Fruit fly (Drosophila melanogaster): Measurements from ENCODE around the gene Vap33.
A peak's percentile ranks its signal among the peaks of the same experiment; 100 is the strongest.

Gene Vap33

DNA sequence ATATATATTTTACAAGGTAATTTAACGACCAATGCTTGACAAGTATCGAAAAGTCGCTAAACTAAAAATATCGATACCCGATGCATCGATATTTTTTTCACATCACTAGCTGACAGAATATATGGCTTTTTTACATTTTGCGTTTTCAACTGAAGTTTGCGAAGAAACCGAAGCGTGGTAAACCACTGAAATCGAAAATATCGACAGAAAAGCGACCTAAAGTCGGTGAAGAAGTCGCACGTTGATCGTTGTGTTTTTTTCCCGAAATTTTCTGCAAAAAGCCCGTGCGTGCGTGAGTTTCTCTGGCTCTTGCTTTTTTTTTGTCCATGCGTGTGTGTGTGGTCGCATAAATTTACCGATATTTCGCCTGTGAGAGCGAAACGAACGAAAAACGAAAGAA is at the start of gene Vap33:
Gene Vap33, plus strand, starts transcription at position 87 of the 400 bp plus-strand sequence.
- TF ChIP-seq CG7045 (GFP tag; optimal IDR thresholded peaks at IDR 0.05), result no peak
- no peak for TF ChIP-seq cic (GFP tag; optimal IDR thresholded peaks at IDR 0.05)
- TF ChIP-seq CG5204 (GFP tag; optimal IDR thresholded peaks at IDR 0.05), result no peak
- TF ChIP-seq Mnt (GFP tag; optimal IDR thresholded peaks at IDR 0.05), result no peak
- no peak for TF ChIP-seq CG33017 (tag; optimal IDR thresholded peaks at IDR 0.05)
- TF ChIP-seq ovo (GFP tag; optimal IDR thresholded peaks at IDR 0.05), result no peak
- no peak for TF ChIP-seq CG1620 (GFP tag; optimal IDR thresholded peaks at IDR 0.05)
- TF ChIP-seq Hr96 (GFP tag; optimal IDR thresholded peaks at IDR 0.05), result no peak
- TF ChIP-seq kay (GFP tag; ENCODE audit: borderline replicate concordance), result no peak
- no peak for TF ChIP-seq Clk (GFP tag; optimal IDR thresholded peaks at IDR 0.05)
- no peak for TF ChIP-seq cnc (optimal IDR thresholded peaks at IDR 0.05)
- TF ChIP-seq CG11617 (GFP tag; optimal IDR thresholded peaks at IDR 0.05), result no peak
- no peak for TF ChIP-seq CG12768 (GFP tag; optimal IDR thresholded peaks at IDR 0.05)
- TF ChIP-seq CG7101 (tag; optimal IDR thresholded peaks at IDR 0.05), result no peak
- TF ChIP-seq pad (GFP tag; optimal IDR thresholded peaks at IDR 0.05), result no peak

DNA sequence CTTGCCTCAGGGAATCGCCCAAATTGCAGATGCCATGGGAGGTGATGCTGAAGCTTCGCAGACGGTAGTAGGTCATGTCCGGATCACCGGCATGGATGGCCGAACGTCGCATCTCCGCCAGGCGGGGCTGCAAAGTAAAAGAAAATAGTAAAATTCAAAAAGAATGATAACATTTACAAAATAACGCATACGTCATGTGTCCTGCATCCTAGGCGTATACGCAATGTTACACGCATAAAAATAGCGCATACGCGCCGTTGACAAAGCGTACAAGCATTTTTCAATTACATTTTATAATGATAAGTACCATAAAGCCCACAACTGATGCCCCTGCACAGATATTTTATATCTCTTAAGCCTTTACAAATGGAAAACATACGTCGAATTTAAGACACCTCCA is 46.8 kb upstream of the Vap33 start:
- TF ChIP-seq CG7101 (tag; optimal IDR thresholded peaks at IDR 0.05) (no peak), pad (GFP tag; optimal IDR thresholded peaks at IDR 0.05) (no peak), CG7045 (GFP tag; optimal IDR thresholded peaks at IDR 0.05) (no peak), Clk (GFP tag; optimal IDR thresholded peaks at IDR 0.05) (no peak), CG5204 (GFP tag; optimal IDR thresholded peaks at IDR 0.05) (no peak), Crg-1 (GFP tag; optimal IDR thresholded peaks at IDR 0.05) (no peak), cic (GFP tag; optimal IDR thresholded peaks at IDR 0.05) (no peak), Hr96 (GFP tag; optimal IDR thresholded peaks at IDR 0.05) (no peak), bab1 (GFP tag; optimal IDR thresholded peaks at IDR 0.05) (no peak), toe (GFP tag; optimal IDR thresholded peaks at IDR 0.05) (no peak)

DNA sequence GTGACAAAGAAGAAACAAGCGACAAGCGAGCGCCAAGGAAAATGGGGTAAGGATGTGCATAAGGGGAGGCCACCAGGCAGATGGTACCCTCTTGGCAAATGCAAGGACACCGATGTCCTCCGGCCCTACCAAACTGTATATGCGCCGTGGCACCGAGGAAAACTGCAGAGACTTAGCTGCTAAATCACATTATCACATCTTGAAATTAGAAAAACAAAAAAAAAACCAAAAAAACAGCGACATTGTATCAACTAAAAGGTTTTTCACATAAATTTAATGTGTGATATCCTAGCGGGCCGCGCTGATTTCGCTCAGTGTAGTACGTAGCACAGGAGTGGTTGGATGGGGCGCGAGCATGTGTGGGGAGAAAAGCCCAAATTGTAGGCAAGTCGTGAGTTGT is 20.3 kb upstream of the Vap33 start:
- no peak for TF ChIP-seq cic (GFP tag; optimal IDR thresholded peaks at IDR 0.05)
- no peak for TF ChIP-seq pad (GFP tag; optimal IDR thresholded peaks at IDR 0.05)
- no peak for TF ChIP-seq tj (GFP tag; optimal IDR thresholded peaks at IDR 0.05)
- TF ChIP-seq CG11617 (GFP tag; optimal IDR thresholded peaks at IDR 0.05), result no peak
- no peak for TF ChIP-seq kay (GFP tag; ENCODE audit: borderline replicate concordance)
- TF ChIP-seq CG33017 (tag; optimal IDR thresholded peaks at IDR 0.05), result no peak
- TF ChIP-seq CG7101 (tag; optimal IDR thresholded peaks at IDR 0.05), result no peak

DNA sequence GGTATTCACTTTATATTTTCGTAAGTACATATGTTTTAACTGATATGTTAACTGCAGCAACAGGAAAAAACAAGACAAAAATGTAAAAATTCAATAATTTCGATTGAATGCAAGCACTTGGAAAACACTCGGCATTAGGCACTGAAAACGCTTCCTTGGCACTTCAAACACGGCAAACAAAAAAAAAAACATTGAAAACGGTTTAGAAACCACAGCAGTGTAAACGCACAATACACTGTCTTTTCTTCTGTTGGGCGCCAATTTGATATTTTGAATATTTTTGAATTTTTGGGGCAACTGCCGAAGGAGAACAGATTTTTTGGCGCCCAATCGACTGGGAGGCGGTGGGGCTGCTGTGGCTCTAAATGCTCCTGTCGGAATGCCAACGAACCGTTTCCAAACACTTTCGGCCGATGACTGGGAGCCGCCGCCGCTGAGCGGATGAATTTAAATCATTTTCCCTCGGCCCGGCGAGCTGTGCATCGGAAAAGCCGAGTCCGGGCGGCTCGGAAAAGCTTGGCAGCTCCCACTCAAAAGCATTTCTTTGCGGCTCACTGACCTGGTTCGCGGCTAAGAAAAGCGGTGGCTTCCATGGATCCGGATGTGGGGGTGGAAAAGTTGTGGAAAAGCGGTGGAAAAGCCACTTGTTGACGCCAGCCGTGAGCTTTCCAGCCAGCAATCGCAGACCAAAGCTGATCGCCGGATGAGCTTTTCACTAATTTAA is 18.1 kb upstream of the Vap33 start, which contains the start of gene CG42541:
Gene CG42541, minus strand, starts transcription at position 51 of the 724 bp plus-strand sequence.
- TF ChIP-seq Mnt (GFP tag; optimal IDR thresholded peaks at IDR 0.05), result no peak
- no peak for TF ChIP-seq bab1 (GFP tag; optimal IDR thresholded peaks at IDR 0.05)
- no peak for TF ChIP-seq CG7101 (tag; optimal IDR thresholded peaks at IDR 0.05)
- TF ChIP-seq CG12768 (GFP tag; optimal IDR thresholded peaks at IDR 0.05), result no peak
- no peak for TF ChIP-seq cic (GFP tag; optimal IDR thresholded peaks at IDR 0.05)
- TF ChIP-seq Crg-1 (GFP tag; optimal IDR thresholded peaks at IDR 0.05), result no peak
- TF ChIP-seq tj (GFP tag; optimal IDR thresholded peaks at IDR 0.05), result no peak
- no peak for TF ChIP-seq toe (GFP tag; optimal IDR thresholded peaks at IDR 0.05)
- no peak for TF ChIP-seq ovo (GFP tag; optimal IDR thresholded peaks at IDR 0.05)
- no peak for TF ChIP-seq kay (GFP tag; ENCODE audit: borderline replicate concordance)
- TF ChIP-seq CG14711 (tag; optimal IDR thresholded peaks at IDR 0.05), result no peak
- TF ChIP-seq CG1620 (GFP tag; optimal IDR thresholded peaks at IDR 0.05), result no peak
- TF ChIP-seq pad (GFP tag; optimal IDR thresholded peaks at IDR 0.05), result no peak
- TF ChIP-seq Clk (GFP tag; optimal IDR thresholded peaks at IDR 0.05), result no peak
- no peak for TF ChIP-seq CG11617 (GFP tag; optimal IDR thresholded peaks at IDR 0.05)

- TF ChIP-seq ovo (GFP tag; optimal IDR thresholded peaks at IDR 0.05), result no peak
- no peak for TF ChIP-seq toe (GFP tag; optimal IDR thresholded peaks at IDR 0.05)
- TF ChIP-seq cnc (optimal IDR thresholded peaks at IDR 0.05), result no peak
- no peak for TF ChIP-seq Mnt (GFP tag; optimal IDR thresholded peaks at IDR 0.05)
- no peak for TF ChIP-seq cic (GFP tag; optimal IDR thresholded peaks at IDR 0.05)
- no peak for TF ChIP-seq Crg-1 (GFP tag; optimal IDR thresholded peaks at IDR 0.05)
- TF ChIP-seq CG33017 (tag; optimal IDR thresholded peaks at IDR 0.05), result peak; percentile 16
- no peak for TF ChIP-seq CG5204 (GFP tag; optimal IDR thresholded peaks at IDR 0.05)
- no peak for TF ChIP-seq CG14711 (tag; optimal IDR thresholded peaks at IDR 0.05)
- TF ChIP-seq Hr96 (GFP tag; optimal IDR thresholded peaks at IDR 0.05), result no peak
- TF ChIP-seq kay (GFP tag; ENCODE audit: borderline replicate concordance), result peak; percentile 4
- TF ChIP-seq bab1 (GFP tag; optimal IDR thresholded peaks at IDR 0.05), result no peak
- TF ChIP-seq pad (GFP tag; optimal IDR thresholded peaks at IDR 0.05), result no peak
- TF ChIP-seq CG7045 (GFP tag; optimal IDR thresholded peaks at IDR 0.05), result peak; percentile 14
- TF ChIP-seq CG12768 (GFP tag; optimal IDR thresholded peaks at IDR 0.05), result no peak
- no peak for TF ChIP-seq Clk (GFP tag; optimal IDR thresholded peaks at IDR 0.05)
- no peak for TF ChIP-seq CG7101 (tag; optimal IDR thresholded peaks at IDR 0.05)
- no peak for TF ChIP-seq CG1620 (GFP tag; optimal IDR thresholded peaks at IDR 0.05)
- TF ChIP-seq CG11617 (GFP tag; optimal IDR thresholded peaks at IDR 0.05), result no peak
- no peak for TF ChIP-seq tj (GFP tag; optimal IDR thresholded peaks at IDR 0.05)
Measured at dm6 chrX:3931669-3932068, 17.1 kb upstream of the Vap33 start.

- TF ChIP-seq kay (GFP tag; ENCODE audit: borderline replicate concordance) (peak; percentile 77), cic (GFP tag; optimal IDR thresholded peaks at IDR 0.05) (no peak)
Measured at dm6 chrX:3936174-3936573, 12.6 kb upstream of the Vap33 start, which contains the start of the genes CG2938 and Glos. TSS of gene CG2938 (minus strand) at chrX:3936469. TSS of gene Glos (plus strand) at chrX:3936517.
